Fruit fly (Drosophila melanogaster) whole organism, adult: Measurements from ENCODE around the gene IFT46.

Experiments used
- bab1 ChIP-seq: fragments of 200-800 bp; sonication (Bioruptor generic); optimal IDR thresholded peaks from 3 replicates; lab custom pipeline; 2019; ENCODE audit warnings: missing biosample characterization, mild to moderate bottlenecking, missing genetic modification characterization, moderate library complexity
- kay ChIP-seq: fragments of 200-800 bp; sonication (Bioruptor generic); peaks from one replicate; lab custom pipeline; 2016; ENCODE audit warnings: missing biosample characterization, missing genetic modification characterization, borderline replicate concordance
- tj ChIP-seq: fragments of 200-800 bp; sonication (Bioruptor generic); optimal IDR thresholded peaks from 3 replicates; lab custom pipeline; 2017; ENCODE audit warnings: missing biosample characterization, mild to moderate bottlenecking, missing genetic modification characterization, moderate library complexity

DNA sequence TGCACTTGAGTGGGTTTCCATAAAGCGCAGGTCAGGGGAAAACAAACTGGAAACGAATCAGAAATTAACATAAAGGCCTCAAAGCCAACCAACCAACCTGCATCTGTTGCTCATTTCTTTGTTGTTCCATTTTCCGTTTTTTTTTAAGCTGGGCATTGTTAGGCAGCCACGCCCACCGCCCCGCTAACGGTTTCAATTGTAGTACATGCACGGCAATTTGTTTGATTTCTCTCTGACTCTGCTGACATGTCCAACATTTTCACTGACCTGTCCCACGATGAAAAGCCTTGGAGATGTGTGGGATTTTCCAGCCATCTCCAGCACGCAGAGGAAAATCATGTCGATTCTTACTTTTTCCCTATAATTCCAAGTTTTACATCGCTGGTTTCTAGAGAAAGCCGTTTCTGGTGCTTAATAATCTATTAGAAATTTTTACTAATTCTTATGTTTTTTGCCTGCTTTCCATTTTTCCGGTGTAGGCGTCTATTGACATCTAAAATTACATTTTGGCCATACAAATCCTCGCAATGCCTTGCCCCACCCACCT lies 40.9 kb upstream of the IFT46 start:
- TF ChIP-seq kay (GFP tag; lab: Kevin White, UChicago) (no peak), tj (GFP tag; lab: Kevin White, UChicago) (no peak), bab1 (GFP tag; lab: Kevin White, UChicago) (no peak)
